Worm (Caenorhabditis elegans) whole organism, L4/young adult: ENCODE data around the gene K01D12.7.

Experiments used
- W03F9.2 ChIP-seq: fragments of 150-350 bp; optimal IDR thresholded peaks from 2 replicates; lab custom pipeline; 2014; ENCODE audit warnings: missing biosample characterization, missing genetic modification characterization
- dao-5 ChIP-seq: sonication (generic microtip); optimal IDR thresholded peaks from 2 replicates; lab custom pipeline; 2016; ENCODE audit warnings: missing genotype, missing genetic modification characterization, moderate library complexity, missing compliant biosample characterization
- him-1 ChIP-seq: sonication (generic microtip); optimal IDR thresholded peaks from 2 replicates; lab custom pipeline; 2016; ENCODE audit warnings: missing genotype, missing genetic modification reagents, missing genetic modification characterization, missing compliant biosample characterization

The K01D12.7 gene

DNA sequence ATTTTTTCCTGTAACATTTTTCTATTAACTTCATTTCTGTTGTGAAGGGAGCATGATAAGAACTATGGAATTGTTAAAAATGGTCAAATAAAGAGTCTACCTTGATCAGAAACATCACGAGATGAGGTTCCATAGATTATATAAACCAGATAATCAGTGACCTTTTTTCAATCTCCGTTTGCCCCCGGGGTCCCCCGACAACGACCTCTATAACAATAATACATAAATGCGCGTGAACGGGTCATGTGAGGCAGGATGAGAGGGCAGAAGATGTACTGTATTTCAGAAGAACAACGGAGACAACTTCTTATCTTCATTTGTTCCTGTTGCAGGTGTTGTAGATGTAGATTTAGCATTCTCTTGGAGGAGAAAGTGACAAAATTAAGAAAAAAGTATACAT is 49.4 kb downstream of the K01D12.7 start:
- TF ChIP-seq W03F9.2 (tag; lab: Kevin White, UChicago) (no peak), him-1 (tag; lab: Kevin White, UChicago) (no peak), dao-5 (tag; lab: Kevin White, UChicago) (no peak)
